Worm (Caenorhabditis elegans) whole organism, late embryonic: ENCODE measurements around the gene T08B6.4.

ENCODE experiments used
- C08G9.2 ChIP-seq: sonication (generic microtip); optimal IDR thresholded peaks from 2 replicates; lab custom pipeline; 2016; ENCODE audit warnings: mild to moderate bottlenecking, missing genetic modification characterization, moderate library complexity, missing compliant biosample characterization
- K02D7.2 ChIP-seq: sonication (generic microtip); optimal IDR thresholded peaks from 2 replicates; lab custom pipeline; 2017; ENCODE audit warnings: mild to moderate bottlenecking, missing genetic modification characterization, missing compliant biosample characterization
- K09A11.1 ChIP-seq: sonication (generic microtip); optimal IDR thresholded peaks from 2 replicates; lab custom pipeline; 2017; ENCODE audit warnings: antibody characterized with exemption, mild to moderate bottlenecking, missing genetic modification characterization, missing compliant biosample characterization; ENCODE audit not compliant: insufficient read depth
- Y22D7AL.16 ChIP-seq: sonication (generic microtip); optimal IDR thresholded peaks from 2 replicates; lab custom pipeline; 2016; ENCODE audit warnings: missing genetic modification characterization, missing compliant biosample characterization
- ahr-1 ChIP-seq: sonication (generic microtip); optimal IDR thresholded peaks from 2 replicates; lab custom pipeline; 2016; ENCODE audit warnings: missing genetic modification characterization, missing compliant biosample characterization
- ceh-24 ChIP-seq: sonication (generic microtip); optimal IDR thresholded peaks from 2 replicates; lab custom pipeline; 2016; ENCODE audit warnings: mild to moderate bottlenecking, missing genetic modification characterization, missing compliant biosample characterization
- ceh-31 ChIP-seq: sonication (generic microtip); optimal IDR thresholded peaks from 2 replicates; lab custom pipeline; 2016; ENCODE audit warnings: missing genetic modification characterization, missing compliant biosample characterization
- ceh-6 ChIP-seq: fragments of 200-800 bp; sonication (Bioruptor generic); optimal IDR thresholded peaks from 2 replicates; lab custom pipeline; 2018; ENCODE audit warnings: mild to moderate bottlenecking, missing genetic modification characterization, missing compliant biosample characterization
- ceh-9 ChIP-seq: sonication (generic microtip); optimal IDR thresholded peaks from 2 replicates; lab custom pipeline; 2016; ENCODE audit warnings: mild to moderate bottlenecking, missing genetic modification characterization, inconsistent platforms, missing compliant biosample characterization
- dmd-4 ChIP-seq: sonication (generic microtip); optimal IDR thresholded peaks from 2 replicates; lab custom pipeline; 2016; ENCODE audit warnings: borderline replicate concordance, missing genetic modification characterization, missing compliant biosample characterization
- dve-1 ChIP-seq: sonication (generic microtip); optimal IDR thresholded peaks from 2 replicates; lab custom pipeline; 2017; ENCODE audit warnings: antibody characterized with exemption, mild to moderate bottlenecking, missing genetic modification characterization, missing compliant biosample characterization
- elt-4 ChIP-seq: sonication (generic microtip); optimal IDR thresholded peaks from 2 replicates; lab custom pipeline; 2016; ENCODE audit warnings: missing genetic modification characterization, missing compliant biosample characterization
- ets-4 ChIP-seq: sonication (generic microtip); optimal IDR thresholded peaks from 2 replicates; lab custom pipeline; 2016; ENCODE audit warnings: missing genetic modification characterization, missing compliant biosample characterization
- fax-1 ChIP-seq: sonication (generic microtip); optimal IDR thresholded peaks from 2 replicates; lab custom pipeline; 2016; ENCODE audit warnings: missing genotype, missing genetic modification characterization, missing compliant biosample characterization
- gmeb-2 ChIP-seq: sonication (generic microtip); optimal IDR thresholded peaks from 2 replicates; lab custom pipeline; 2016; ENCODE audit warnings: missing genetic modification characterization, inconsistent platforms, missing compliant biosample characterization
- hlh-30 ChIP-seq: sonication (generic microtip); optimal IDR thresholded peaks from 2 replicates; lab custom pipeline; 2017; ENCODE audit warnings: antibody characterized with exemption, missing genetic modification characterization, missing compliant biosample characterization; ENCODE audit not compliant: insufficient read depth
- hlh-6 ChIP-seq: sonication (generic microtip); optimal IDR thresholded peaks from 2 replicates; lab custom pipeline; 2016; ENCODE audit warnings: missing genotype, missing genetic modification characterization, missing compliant biosample characterization
- madf-2 ChIP-seq: sonication (generic microtip); optimal IDR thresholded peaks from 2 replicates; lab custom pipeline; 2017; ENCODE audit warnings: missing genetic modification characterization, missing compliant biosample characterization
- mec-3 ChIP-seq: sonication (generic microtip); optimal IDR thresholded peaks from 2 replicates; lab custom pipeline; 2016; ENCODE audit warnings: borderline replicate concordance, missing genetic modification characterization, missing compliant biosample characterization
- nfya-1 ChIP-seq: sonication (generic microtip); optimal IDR thresholded peaks from 2 replicates; lab custom pipeline; 2017; ENCODE audit warnings: missing genetic modification characterization, mild to moderate bottlenecking, missing compliant biosample characterization, antibody characterized with exemption, moderate library complexity
- npax-4 ChIP-seq: sonication (generic microtip); optimal IDR thresholded peaks from 2 replicates; lab custom pipeline; 2016; ENCODE audit warnings: missing genetic modification characterization, missing compliant biosample characterization
- pag-3 ChIP-seq: sonication (generic microtip); optimal IDR thresholded peaks from 2 replicates; lab custom pipeline; 2016; ENCODE audit warnings: missing compliant biosample characterization, missing genetic modification characterization, borderline replicate concordance
- pax-1 ChIP-seq: fragments of 150-350 bp; optimal IDR thresholded peaks from 2 replicates; lab custom pipeline; 2014; ENCODE audit warnings: missing biosample characterization, missing genetic modification characterization
- pqm-1 ChIP-seq: sonication (generic microtip); optimal IDR thresholded peaks from 2 replicates; lab custom pipeline; 2016; ENCODE audit warnings: missing genetic modification characterization, missing compliant biosample characterization
- ref-2 ChIP-seq: sonication (generic microtip); optimal IDR thresholded peaks from 2 replicates; lab custom pipeline; 2016; ENCODE audit warnings: missing genetic modification characterization, missing compliant biosample characterization
- sdc-2 ChIP-seq: sonication (generic microtip); optimal IDR thresholded peaks from 2 replicates; lab custom pipeline; 2016; ENCODE audit warnings: missing genotype, missing genetic modification characterization, missing compliant biosample characterization
- sox-2 ChIP-seq: fragments of 200-800 bp; sonication (Bioruptor generic); IDR thresholded peaks from 2 replicates; pipeline ENCODE4 v1.3.6; 2022; ENCODE audit warnings: missing genetic modification reagents, missing genetic modification characterization, missing compliant biosample characterization
- sox-4 ChIP-seq: sonication (generic microtip); optimal IDR thresholded peaks from 2 replicates; lab custom pipeline; 2017; ENCODE audit warnings: mild to moderate bottlenecking, missing genetic modification characterization, inconsistent platforms, missing compliant biosample characterization
- syd-9 ChIP-seq: sonication (generic microtip); optimal IDR thresholded peaks from 2 replicates; lab custom pipeline; 2016; ENCODE audit warnings: mild to moderate bottlenecking, missing genetic modification characterization, moderate library complexity, missing compliant biosample characterization
- tbx-2 ChIP-seq: sonication (generic microtip); optimal IDR thresholded peaks from 2 replicates; lab custom pipeline; 2016; ENCODE audit warnings: missing genetic modification characterization, missing compliant biosample characterization
- ttx-3 ChIP-seq: sonication (generic microtip); optimal IDR thresholded peaks from 2 replicates; lab custom pipeline; 2016; ENCODE audit warnings: missing genetic modification reagents, missing genetic modification characterization, missing compliant biosample characterization
- unc-55 ChIP-seq: sonication (generic microtip); optimal IDR thresholded peaks from 2 replicates; lab custom pipeline; 2017; ENCODE audit warnings: missing biosample characterization, missing genetic modification reagents, missing genetic modification characterization
- unc-86 ChIP-seq: sonication (generic microtip); optimal IDR thresholded peaks from 2 replicates; lab custom pipeline; 2016; ENCODE audit warnings: missing genetic modification characterization, missing compliant biosample characterization
- zip-5 ChIP-seq: sonication (generic microtip); optimal IDR thresholded peaks from 2 replicates; lab custom pipeline; 2016; ENCODE audit warnings: missing genetic modification characterization, missing compliant biosample characterization

The T08B6.4 gene

ce11 chrIV:4905645-4906135, at the start of gene T08B6.4:
Gene T08B6.4, plus strand, starts transcription at chrIV:4905695.
- TF ChIP-seq hlh-6 (tag; lab: Kevin White, UChicago) = no peak
- no peak for TF ChIP-seq fax-1 (tag; lab: Kevin White, UChicago)
- TF ChIP-seq sox-4 = no peak
- TF ChIP-seq dmd-4 = no peak

ce11 chrIV:4856195-4856594, 49.3 kb upstream of the T08B6.4 start, which contains the start of gene Y17G9A.2:
Gene Y17G9A.2, minus strand, starts transcription at chrIV:4856295.
- TF ChIP-seq unc-86 (tag; lab: Kevin White, UChicago) (no peak), sdc-2 (tag; lab: Kevin White, UChicago) (no peak), ets-4 (tag; lab: Kevin White, UChicago) (no peak), sox-2 (no peak), ceh-6 (GFP tag; lab: Kevin White, UChicago) (no peak), ceh-31 (no peak), zip-5 (tag; lab: Kevin White, UChicago) (no peak), mec-3 (tag; lab: Kevin White, UChicago) (no peak), ceh-9 (no peak), sox-4 (no peak), K02D7.2 (tag; lab: Kevin White, UChicago) (no peak), ceh-24 (no peak), Y22D7AL.16 (tag; lab: Kevin White, UChicago) (no peak), nfya-1 (tag; lab: Kevin White, UChicago) (no peak), C08G9.2 (tag; lab: Kevin White, UChicago) (no peak), elt-4 (no peak), ref-2 (tag; lab: Kevin White, UChicago) (no peak), dmd-4 (no peak), pqm-1 (tag; lab: Kevin White, UChicago) (no peak), pax-1 (tag; lab: Kevin White, UChicago) (no peak)

- TF ChIP-seq gmeb-2 (tag; lab: Kevin White, UChicago) (no peak), sox-4 (no peak), syd-9 (no peak), madf-2 (tag; lab: Kevin White, UChicago) (no peak), unc-86 (tag; lab: Kevin White, UChicago) (no peak)
Measured at ce11 chrIV:4858573-4858972, 46.9 kb upstream of the T08B6.4 start, which contains the start of gene Y17G9A.3. Gene Y17G9A.3, minus strand, starts transcription at chrIV:4858673.

ce11 chrIV:4861449-4861848, 44.0 kb upstream of the T08B6.4 start, which contains the start of the genes Y17G9A.4 and str-173:
Gene Y17G9A.4, minus strand, starts transcription at chrIV:4861549.
Gene str-173, plus strand, starts transcription at chrIV:4861773.
- TF ChIP-seq dmd-4 (no peak), ttx-3 (tag; lab: Kevin White, UChicago) (no peak)

ce11 chrIV:4864524-4864923, 41.0 kb upstream of the T08B6.4 start:
- TF ChIP-seq ceh-24 (no peak), ttx-3 (tag; lab: Kevin White, UChicago) (no peak), ets-4 (tag; lab: Kevin White, UChicago) (no peak), K09A11.1 (tag; lab: Kevin White, UChicago) (no peak)

- no peak for TF ChIP-seq dve-1 (tag; lab: Kevin White, UChicago)
- no peak for TF ChIP-seq npax-4 (tag; lab: Kevin White, UChicago)
- no peak for TF ChIP-seq ahr-1 (tag; lab: Kevin White, UChicago)
- no peak for TF ChIP-seq unc-55 (GFP tag; lab: Kevin White, UChicago)
- TF ChIP-seq hlh-30 (tag; lab: Kevin White, UChicago) = no peak
- no peak for TF ChIP-seq pag-3 (tag; lab: Kevin White, UChicago)
- no peak for TF ChIP-seq tbx-2 (tag; lab: Kevin White, UChicago)
Measured at ce11 chrIV:4866599-4866998, 38.9 kb upstream of the T08B6.4 start.
